Worm (Caenorhabditis elegans): Measurements from ENCODE around the gene pals-26.
"Not testable (repeated sequence)": the region's sequence is repeated elsewhere in the genome, so short reads cannot be mapped to it uniquely, and the experiment has no call there.

DNA sequence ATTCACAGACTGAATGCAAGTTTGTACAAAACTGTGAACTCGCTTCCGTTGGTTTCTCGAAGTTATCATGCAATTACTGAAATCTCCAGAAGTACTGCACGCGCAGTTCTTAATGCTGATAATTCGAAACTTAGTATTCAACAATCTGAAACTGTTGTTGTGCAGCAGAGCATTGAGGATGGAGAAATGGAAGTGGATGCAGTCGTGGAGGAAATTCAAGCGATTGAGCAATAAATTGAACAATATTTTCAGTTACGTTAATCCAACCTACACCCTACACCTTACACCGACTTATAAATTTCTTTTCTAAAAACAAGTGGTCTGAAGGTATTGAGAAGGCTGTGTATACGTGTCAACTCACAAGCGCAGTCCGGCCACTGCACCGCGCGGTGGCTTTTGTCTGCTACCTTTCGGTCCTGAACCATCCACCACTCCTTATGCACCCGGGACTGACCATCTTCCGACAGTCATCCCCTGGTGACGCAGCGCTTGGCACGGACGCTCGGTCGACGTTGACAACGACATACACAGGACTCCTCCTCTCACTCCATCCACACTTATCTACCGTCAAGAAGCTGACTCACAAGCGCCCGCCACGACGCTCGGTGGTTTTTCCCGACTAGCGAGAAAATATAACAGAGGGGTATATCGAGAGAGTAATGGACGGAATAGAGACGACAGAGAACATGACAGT is 3.8 kb downstream of the pals-26 start:
- TF ChIP-seq pqm-1 (tag; optimal IDR thresholded peaks at IDR 0.05); unc-39 (tag; optimal IDR thresholded peaks at IDR 0.05); mdl-1 (tag; optimal IDR thresholded peaks at IDR 0.05); nhr-12 (tag; optimal IDR thresholded peaks at IDR 0.05); egl-27 (tag; optimal IDR thresholded peaks at IDR 0.05); nhr-28 (tag; optimal IDR thresholded peaks at IDR 0.05); lin-39 (tag; optimal IDR thresholded peaks at IDR 0.05); fkh-10 (GFP tag; optimal IDR thresholded peaks at IDR 0.05): not testable (repeated sequence)
- TF ChIP-seq nhr-25 (tag; optimal IDR thresholded peaks at IDR 0.05): peak; percentile 67
- peak; percentile 9 for TF ChIP-seq jun-1 (tag; optimal IDR thresholded peaks at IDR 0.05)
- peak; percentile 54 for TF ChIP-seq nhr-23 (tag; optimal IDR thresholded peaks at IDR 0.05)
- TF ChIP-seq elt-3 (tag; optimal IDR thresholded peaks at IDR 0.05): peak in 1 of 3 experiments; percentile 16

Measured in whole organism, L3 larva.